Worm (Caenorhabditis elegans) whole organism, midembryonic: ENCODE measurements around the gene M04D8.4.

Experiments used
- flt-1 ChIP-seq: fragments of 200-800 bp; sonication (Bioruptor generic); IDR thresholded peaks from 2 replicates; pipeline ENCODE4 v1.3.6; 2022; ENCODE audit warnings: missing genetic modification characterization, missing compliant biosample characterization
- med-1 ChIP-seq: sonication (generic microtip); optimal IDR thresholded peaks from 2 replicates; lab custom pipeline; 2017; ENCODE audit warnings: missing genetic modification characterization, mild to moderate bottlenecking, missing compliant biosample characterization, antibody characterized with exemption, missing genetic modification reagents; ENCODE audit not compliant: insufficient read depth
- ref-1 ChIP-seq: fragments of 200-800 bp; sonication (Bioruptor generic); conservative IDR thresholded peaks from 2 replicates; pipeline ENCODE4 v1.3.6; 2022; ENCODE audit warnings: missing genetic modification reagents, missing genetic modification characterization, missing compliant biosample characterization

- TF ChIP-seq flt-1 (GFP tag; lab: Robert Waterston, UW) (no peak), ref-1 (GFP tag; lab: Robert Waterston, UW) (no peak), med-1 (GFP tag; lab: Kevin White, UChicago) (no peak)
Observed at ce11 chrIII:9993535-9993934, 36.9 kb downstream of the M04D8.4 start, which contains the start of gene C05B5.4.
